Fruit fly (Drosophila melanogaster) whole organism, embryonic: ENCODE results near the gene CG12194.
A peak's percentile ranks its signal among the peaks of the same experiment; 100 is the strongest.

ENCODE experiments used
- Atf6 ChIP-seq: fragments of 200-800 bp; sonication (Bioruptor generic); IDR thresholded peaks from 2 replicates; pipeline ENCODE4 v1.3.6; 2022; ENCODE audit warnings: missing biosample characterization, missing genetic modification characterization
- BEAF-32 ChIP-seq: fragments of 200-800 bp; sonication (Bioruptor generic); optimal IDR thresholded peaks from 3 replicates; lab custom pipeline; 2017; ENCODE audit warnings: missing biosample characterization, missing genetic modification characterization, mild to moderate bottlenecking, moderate library complexity, missing genetic modification reagents
- C15 ChIP-seq: fragments of 200-800 bp; sonication (Bioruptor generic); IDR thresholded peaks from 3 replicates; pipeline ENCODE4 v1.3.6; 2022; ENCODE audit warnings: missing biosample characterization, missing genetic modification characterization
- CG10267 ChIP-seq: fragments of 200-800 bp; sonication (Bioruptor generic); optimal IDR thresholded peaks from 2 replicates; lab custom pipeline; 2018; ENCODE audit warnings: missing biosample characterization, mild to moderate bottlenecking, missing genetic modification characterization, moderate library complexity
- CG10366 ChIP-seq: fragments of 200-800 bp; sonication (Bioruptor generic); IDR thresholded peaks from 2 replicates; pipeline ENCODE4 v1.3.6; 2022; ENCODE audit warnings: missing biosample characterization, missing genetic modification characterization
- CG10979 ChIP-seq: fragments of 200-800 bp; sonication (Bioruptor generic); optimal IDR thresholded peaks from 2 replicates; lab custom pipeline; 2018; ENCODE audit warnings: missing biosample characterization, mild to moderate bottlenecking, missing genetic modification characterization, moderate library complexity
- CG12236 ChIP-seq: fragments of 200-800 bp; sonication (Bioruptor generic); optimal IDR thresholded peaks from 2 replicates; lab custom pipeline; 2016; ENCODE audit warnings: missing biosample characterization, missing genetic modification characterization
- CG1233 ChIP-seq: fragments of 200-800 bp; sonication (Bioruptor generic); optimal IDR thresholded peaks from 4 replicates; lab custom pipeline; 2018; ENCODE audit warnings: missing biosample characterization, mild to moderate bottlenecking, missing genetic modification characterization
- CG13287 ChIP-seq: fragments of 200-800 bp; sonication (Bioruptor generic); IDR thresholded peaks from 2 replicates; pipeline ENCODE4 v1.3.6; 2022; ENCODE audit warnings: missing biosample characterization, missing genetic modification characterization; ENCODE audit not compliant: partially characterized antibody
- CG13424 ChIP-seq: fragments of 200-800 bp; sonication (Bioruptor generic); optimal IDR thresholded peaks from 2 replicates; lab custom pipeline; 2019; ENCODE audit warnings: missing biosample characterization, mild to moderate bottlenecking, missing genetic modification characterization, moderate library complexity
- CG1647 ChIP-seq: fragments of 200-800 bp; sonication (Bioruptor generic); optimal IDR thresholded peaks from 3 replicates; lab custom pipeline; 2016; ENCODE audit warnings: missing biosample characterization, missing genetic modification characterization
- CG17328 ChIP-seq: fragments of 200-800 bp; sonication (Bioruptor generic); IDR thresholded peaks from 2 replicates; pipeline ENCODE4 v1.3.6; 2022; ENCODE audit warnings: missing biosample characterization, missing genetic modification characterization
- CG17568 ChIP-seq: fragments of 200-800 bp; sonication (Bioruptor generic); optimal IDR thresholded peaks from 2 replicates; lab custom pipeline; 2018; ENCODE audit warnings: missing biosample characterization, mild to moderate bottlenecking, missing genetic modification characterization, moderate library complexity
- CG18476 ChIP-seq: fragments of 200-800 bp; sonication (Bioruptor generic); optimal IDR thresholded peaks from 2 replicates; lab custom pipeline; 2016; ENCODE audit warnings: missing biosample characterization, mild to moderate bottlenecking, missing genetic modification characterization
- CG18619 ChIP-seq: fragments of 200-800 bp; sonication (Bioruptor generic); optimal IDR thresholded peaks from 3 replicates; lab custom pipeline; 2017; ENCODE audit warnings: missing biosample characterization, mild to moderate bottlenecking, missing genetic modification characterization
- CG2875 ChIP-seq: fragments of 200-800 bp; sonication (Bioruptor generic); optimal IDR thresholded peaks from 2 replicates; lab custom pipeline; 2017; ENCODE audit warnings: missing biosample characterization, mild to moderate bottlenecking, missing genetic modification characterization, missing genetic modification reagents
- CG32772 ChIP-seq: fragments of 200-800 bp; sonication (Bioruptor generic); IDR thresholded peaks from 2 replicates; pipeline ENCODE4 v1.3.6; 2022; ENCODE audit warnings: missing biosample characterization, missing genetic modification characterization
- CG5953 ChIP-seq: fragments of 200-800 bp; sonication (Bioruptor generic); IDR thresholded peaks from 2 replicates; pipeline ENCODE4 v1.3.6; 2022; ENCODE audit warnings: missing biosample characterization, missing genetic modification characterization
- CG6654 ChIP-seq: fragments of 200-800 bp; sonication (Bioruptor generic); optimal IDR thresholded peaks from 2 replicates; lab custom pipeline; 2017; ENCODE audit warnings: missing biosample characterization, mild to moderate bottlenecking, missing genetic modification characterization
- CG6791 ChIP-seq: fragments of 200-800 bp; sonication (Bioruptor generic); IDR thresholded peaks from 3 replicates; pipeline ENCODE4 v1.3.6; 2022; ENCODE audit warnings: missing biosample characterization, missing genetic modification characterization; ENCODE audit not compliant: partially characterized antibody
- CG6813 ChIP-seq: fragments of 200-800 bp; sonication (Bioruptor generic); optimal IDR thresholded peaks from 2 replicates; lab custom pipeline; 2017; ENCODE audit warnings: missing biosample characterization, missing genetic modification characterization, mild to moderate bottlenecking, moderate library complexity, missing genetic modification reagents
- CG6854 ChIP-seq: fragments of 200-800 bp; sonication (Bioruptor generic); optimal IDR thresholded peaks from 3 replicates; lab custom pipeline; 2017; ENCODE audit warnings: missing biosample characterization, mild to moderate bottlenecking, missing genetic modification characterization
- CG7556 ChIP-seq: fragments of 200-800 bp; sonication (Bioruptor generic); optimal IDR thresholded peaks from 2 replicates; lab custom pipeline; 2017; ENCODE audit warnings: missing biosample characterization, mild to moderate bottlenecking, missing genetic modification characterization
- CG7839 ChIP-seq: fragments of 200-800 bp; sonication (Bioruptor generic); optimal IDR thresholded peaks from 3 replicates; lab custom pipeline; 2018; ENCODE audit warnings: missing biosample characterization, mild to moderate bottlenecking, missing genetic modification characterization, moderate library complexity
- CG8290 ChIP-seq, 3 experiments: fragments of 200-800 bp; sonication (Bioruptor generic); optimal IDR thresholded peaks; 2 replicates each; lab custom pipeline; 2016 to 2019; ENCODE audit warnings: missing biosample characterization in 3 of 3, missing genetic modification characterization in 3 of 3, mild to moderate bottlenecking in 2 of 3, moderate library complexity in 1 of 3
- D ChIP-seq, 2 experiments: fragments of 200-800 bp in 1 of 2; fragments of >200 bp in 1 of 2; sonication (Bioruptor generic) in 1 of 2; optimal IDR thresholded peaks; 2 replicates in 1 of 2; 3 replicates in 1 of 2; lab custom pipeline; 2017; ENCODE audit warnings: mild to moderate bottlenecking in 1 of 2, missing biosample characterization in 1 of 2, missing genetic modification characterization in 1 of 2, missing genetic modification reagents in 1 of 2
- Dad ChIP-seq: fragments of 200-800 bp; sonication (Bioruptor generic); optimal IDR thresholded peaks from 3 replicates; lab custom pipeline; 2016; ENCODE audit warnings: missing biosample characterization, missing genetic modification characterization
- Elba2 ChIP-seq: fragments of 200-800 bp; sonication (Bioruptor generic); optimal IDR thresholded peaks from 3 replicates; lab custom pipeline; 2016; ENCODE audit warnings: missing biosample characterization, missing genetic modification characterization
- Hand ChIP-seq: fragments of 200-800 bp; sonication (Bioruptor generic); optimal IDR thresholded peaks from 2 replicates; lab custom pipeline; 2017; ENCODE audit warnings: mild to moderate bottlenecking, missing biosample characterization, missing genetic modification reagents, missing genetic modification characterization
- Lim3 ChIP-seq: fragments of 200-800 bp; sonication (Bioruptor generic); IDR thresholded peaks from 2 replicates; pipeline ENCODE4 v1.3.6; 2022; ENCODE audit warnings: missing biosample characterization, missing genetic modification characterization
- NfI ChIP-seq: fragments of 200-800 bp; sonication (Bioruptor generic); optimal IDR thresholded peaks from 3 replicates; lab custom pipeline; 2018; ENCODE audit warnings: missing biosample characterization, mild to moderate bottlenecking, missing genetic modification characterization, moderate library complexity
- Rfx ChIP-seq: fragments of 200-800 bp; sonication (Bioruptor generic); IDR thresholded peaks from 2 replicates; pipeline ENCODE4 v1.3.6; 2022; ENCODE audit warnings: missing biosample characterization, missing genetic modification characterization
- Sry-δ ChIP-seq: fragments of 200-800 bp; sonication (Bioruptor generic); optimal IDR thresholded peaks from 2 replicates; lab custom pipeline; 2016; ENCODE audit warnings: missing biosample characterization, missing genetic modification characterization
- amos ChIP-seq: fragments of 200-800 bp; sonication (Bioruptor generic); IDR thresholded peaks from 2 replicates; pipeline ENCODE4 v1.3.6; 2022; ENCODE audit warnings: missing biosample characterization, missing genetic modification characterization; ENCODE audit not compliant: partially characterized antibody
- aop ChIP-seq: fragments of 200-800 bp; sonication (Bioruptor generic); IDR thresholded peaks from 2 replicates; pipeline ENCODE4 v1.3.6; 2022; ENCODE audit warnings: missing biosample characterization, missing genetic modification characterization
- fd64A ChIP-seq: fragments of 200-800 bp; sonication (Bioruptor generic); optimal IDR thresholded peaks from 3 replicates; lab custom pipeline; 2018; ENCODE audit warnings: missing biosample characterization, mild to moderate bottlenecking, missing genetic modification characterization
- gro ChIP-seq: fragments of 200-800 bp; sonication (Bioruptor generic); optimal IDR thresholded peaks from 2 replicates; lab custom pipeline; 2016; ENCODE audit warnings: missing biosample characterization, missing genetic modification characterization
- hbn ChIP-seq: fragments of 200-800 bp; sonication (Bioruptor generic); IDR thresholded peaks from 2 replicates; pipeline ENCODE4 v1.3.6; 2022; ENCODE audit warnings: missing biosample characterization, missing genetic modification characterization; ENCODE audit not compliant: partially characterized antibody
- her ChIP-seq: fragments of 200-800 bp; sonication (Bioruptor generic); optimal IDR thresholded peaks from 2 replicates; lab custom pipeline; 2016; ENCODE audit warnings: missing biosample characterization, missing genetic modification characterization
- kni ChIP-seq: fragments of 200-800 bp; sonication (Bioruptor generic); optimal IDR thresholded peaks from 3 replicates; lab custom pipeline; 2017; ENCODE audit warnings: mild to moderate bottlenecking, missing biosample characterization, missing genetic modification reagents, missing genetic modification characterization
- knrl ChIP-seq: fragments of 200-800 bp; sonication (Bioruptor generic); IDR thresholded peaks from 3 replicates; pipeline ENCODE4 v1.3.6; 2022; ENCODE audit warnings: missing biosample characterization, missing genetic modification characterization; ENCODE audit not compliant: partially characterized antibody
- pan ChIP-seq, 4 experiments: fragments of >200 bp in 3 of 4; fragments of 200-800 bp in 1 of 4; sonication (Bioruptor generic) in 1 of 4; optimal IDR thresholded peaks in 3 of 4; IDR thresholded peaks in 1 of 4; 2 replicates each; pipeline versions ENCODE4 v1.3.6 to Lab custom; 2017 to 2022; ENCODE audit warnings: missing biosample characterization in 2 of 4, missing genetic modification characterization in 2 of 4, mixed read lengths in 1 of 4
- pho ChIP-seq: fragments of 200-800 bp; sonication (Bioruptor generic); optimal IDR thresholded peaks from 2 replicates; lab custom pipeline; 2016; ENCODE audit warnings: missing biosample characterization, missing genetic modification characterization
- pzg ChIP-seq: fragments of 200-800 bp; sonication (Bioruptor generic); optimal IDR thresholded peaks from 3 replicates; lab custom pipeline; 2018; ENCODE audit warnings: missing biosample characterization, mild to moderate bottlenecking, missing genetic modification characterization, moderate library complexity
- scrt ChIP-seq: fragments of 200-800 bp; sonication (Bioruptor generic); optimal IDR thresholded peaks from 2 replicates; lab custom pipeline; 2018; ENCODE audit warnings: missing biosample characterization, mild to moderate bottlenecking, missing genetic modification characterization, moderate library complexity
- shn ChIP-seq: fragments of 200-800 bp; sonication (Bioruptor generic); optimal IDR thresholded peaks from 3 replicates; lab custom pipeline; 2016; ENCODE audit warnings: missing biosample characterization, missing genetic modification characterization

Gene CG12194

DNA sequence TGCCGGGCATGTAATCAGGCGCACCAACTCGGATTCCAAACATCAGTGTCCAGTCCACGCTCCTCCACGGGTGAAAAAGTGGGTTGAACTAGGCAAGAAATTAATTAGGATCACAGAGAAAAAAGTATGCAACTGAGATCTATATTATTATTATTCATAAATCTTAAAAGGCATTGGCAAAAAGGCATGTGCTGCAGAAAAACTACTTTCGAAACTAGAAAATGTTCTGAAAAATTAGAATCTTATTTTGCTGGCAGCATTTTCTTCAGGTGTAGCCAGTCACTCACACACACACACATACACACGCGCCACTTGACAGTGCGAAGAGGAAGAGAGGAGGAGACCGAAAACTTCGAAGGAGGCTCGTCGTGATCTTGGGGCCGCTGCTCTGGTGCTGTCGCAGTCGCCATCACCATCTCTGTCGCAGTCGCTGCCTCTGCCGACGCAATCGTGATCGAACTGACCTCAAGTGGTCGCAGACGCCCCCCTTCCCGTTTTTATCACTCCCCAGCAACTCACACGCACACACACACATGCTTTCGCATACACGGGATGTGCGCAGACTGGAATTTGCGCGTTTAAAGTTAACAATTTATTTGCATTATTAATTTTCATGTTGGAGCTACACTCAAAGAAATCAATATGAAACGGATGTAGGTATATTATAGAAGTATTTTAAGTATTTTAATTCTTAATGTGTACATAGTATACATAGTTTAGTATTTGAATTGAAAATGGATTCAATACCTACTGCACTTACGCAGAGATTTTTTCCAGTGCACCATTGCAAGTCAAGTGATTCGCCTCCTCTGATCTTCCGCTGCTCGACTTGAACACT, 49.5 kb downstream of the CG12194 start (continued):
- TF ChIP-seq CG13424 (tag; lab: Kevin White, UChicago), result peak; percentile 57
- peak; percentile 60 for TF ChIP-seq CG32772 (GFP tag; lab: Robert Waterston, UW)
- peak; percentile 21 for TF ChIP-seq CG17568 (GFP tag; lab: Kevin White, UChicago)
- no peak for TF ChIP-seq Lim3 (GFP tag; lab: Robert Waterston, UW)
- TF ChIP-seq CG2875, result peak; percentile 21
- no peak for TF ChIP-seq kni
- no peak for TF ChIP-seq pan (optimal IDR thresholded peaks at IDR 0.05; lab: Kevin White, UChicago)
- peak in 1 of 2 experiments; percentile 85 for TF ChIP-seq pan (GFP tag; optimal IDR thresholded peaks at IDR 0.05 in 1 of 2, IDR thresholded peaks at IDR 0.05 in 1 of 2)
- peak; percentile 1 for TF ChIP-seq CG6813 (GFP tag; lab: Kevin White, UChicago)
- TF ChIP-seq gro (GFP tag; lab: Kevin White, UChicago), result no peak
- TF ChIP-seq Dad (GFP tag; lab: Kevin White, UChicago), result no peak
- TF ChIP-seq CG12236, result no peak
- TF ChIP-seq CG6854 (GFP tag; lab: Kevin White, UChicago), result no peak
- TF ChIP-seq pho (GFP tag; lab: Kevin White, UChicago), result no peak
- no peak for TF ChIP-seq pzg (GFP tag; lab: Kevin White, UChicago)
- peak; percentile 26 for TF ChIP-seq CG1233
- TF ChIP-seq CG10366, result peak; percentile 71
- no peak for TF ChIP-seq CG6791 (GFP tag; lab: Robert Waterston, UW)
- no peak for TF ChIP-seq fd64A (GFP tag; lab: Kevin White, UChicago)
- TF ChIP-seq CG10267 (tag; lab: Kevin White, UChicago), result peak; percentile 15
- TF ChIP-seq CG8290 (GFP tag; optimal IDR thresholded peaks at IDR 0.05; lab: Kevin White, UChicago), result no peak
- TF ChIP-seq CG8290 (tag; optimal IDR thresholded peaks at IDR 0.05; lab: Kevin White, UChicago), result peak in 1 of 2 experiments; percentile 72
- no peak for TF ChIP-seq Elba2 (GFP tag; lab: Kevin White, UChicago)
- peak; percentile 80 for TF ChIP-seq Rfx
- peak; percentile 69 for TF ChIP-seq CG17328
- TF ChIP-seq CG18619 (GFP tag; lab: Kevin White, UChicago), result peak; percentile 24
- peak; percentile 8 for TF ChIP-seq scrt (GFP tag; lab: Kevin White, UChicago)
- no peak for TF ChIP-seq D (optimal IDR thresholded peaks at IDR 0.05; lab: Kevin White, UChicago)
- no peak for TF ChIP-seq D (GFP tag; optimal IDR thresholded peaks at IDR 0.05; lab: Kevin White, UChicago)
- TF ChIP-seq CG7556, result peak; percentile 39
- peak; percentile 43 for TF ChIP-seq CG10979 (tag; lab: Kevin White, UChicago)
- peak; percentile 7 for TF ChIP-seq shn (GFP tag; lab: Kevin White, UChicago)
- TF ChIP-seq CG1647 (GFP tag; lab: Kevin White, UChicago), result no peak
- TF ChIP-seq Sry-δ (GFP tag; lab: Kevin White, UChicago), result no peak
- no peak for TF ChIP-seq knrl
- peak; percentile 27 for TF ChIP-seq CG18476 (GFP tag; lab: Kevin White, UChicago)
- TF ChIP-seq CG5953, result peak; percentile 33; the same call in 1 of the 2 replicates
- no peak for TF ChIP-seq CG13287
- 0 out of 2 replicates have a peak, but pooled peaks have one; percentile 13 for TF ChIP-seq Atf6 (GFP tag; lab: Robert Waterston, UW)
- peak; percentile 44 for TF ChIP-seq NfI
- TF ChIP-seq hbn (GFP tag; lab: Robert Waterston, UW), result no peak
- no peak for TF ChIP-seq amos (GFP tag; lab: Robert Waterston, UW)
- no peak for TF ChIP-seq CG6654 (GFP tag; lab: Kevin White, UChicago)
- no peak for TF ChIP-seq BEAF-32 (GFP tag; lab: Kevin White, UChicago)
- TF ChIP-seq aop (GFP tag; lab: Robert Waterston, UW), result no peak
- TF ChIP-seq CG7839 (tag; lab: Kevin White, UChicago), result peak; percentile 62
- TF ChIP-seq C15 (GFP tag; lab: Robert Waterston, UW), result 0 out of 3 replicates have a peak, but pooled peaks have one; percentile 15
- TF ChIP-seq her (GFP tag; lab: Kevin White, UChicago), result no peak
- TF ChIP-seq Hand, result no peak
